Worm (Caenorhabditis elegans) whole organism, L1 larva: ENCODE results near the gene Y47D7A.18.

ENCODE experiments used
- Y116A8C.19 ChIP-seq: sonication (generic microtip); optimal IDR thresholded peaks from 2 replicates; lab custom pipeline; 2016; ENCODE audit warnings: missing compliant biosample characterization, missing genetic modification characterization, borderline replicate concordance
- aha-1 ChIP-seq: fragments of 150-350 bp; optimal IDR thresholded peaks from 2 replicates; lab custom pipeline; 2014; ENCODE audit warnings: missing biosample characterization, missing genetic modification characterization
- aly-2 ChIP-seq: fragments of 150-350 bp; optimal IDR thresholded peaks from 2 replicates; lab custom pipeline; 2014; ENCODE audit warnings: missing biosample characterization, missing genetic modification characterization
- ceh-8 ChIP-seq: fragments of 200-800 bp; sonication (Bioruptor generic); optimal IDR thresholded peaks from 2 replicates; lab custom pipeline; 2018; ENCODE audit warnings: mild to moderate bottlenecking, missing genetic modification characterization, moderate library complexity, missing compliant biosample characterization
- ceh-82 ChIP-seq, 3 experiments: fragments of 150-350 bp in 1 of 3; sonication (generic microtip) in 2 of 3; optimal IDR thresholded peaks; 2 replicates each; lab custom pipeline; 2014 to 2017; ENCODE audit warnings: missing biosample characterization in 3 of 3, missing genetic modification characterization in 3 of 3
- ceh-88 ChIP-seq: fragments of 200-800 bp; sonication (Bioruptor generic); IDR thresholded peaks from 2 replicates; pipeline ENCODE4 v1.3.6; 2022; ENCODE audit warnings: missing genetic modification characterization, missing compliant biosample characterization
- ceh-90 ChIP-seq: sonication (generic microtip); optimal IDR thresholded peaks from 2 replicates; lab custom pipeline; 2016; ENCODE audit warnings: missing genetic modification characterization, missing compliant biosample characterization
- dpl-1 ChIP-seq, 3 experiments: fragments of 150-350 bp in 2 of 3; sonication (generic microtip) in 1 of 3; optimal IDR thresholded peaks; 2 replicates each; lab custom pipeline; 2014 to 2017; ENCODE audit warnings: missing biosample characterization in 3 of 3, missing genetic modification characterization in 3 of 3, missing genetic modification reagents in 3 of 3
- dsc-1 ChIP-seq: sonication (generic microtip); optimal IDR thresholded peaks from 2 replicates; lab custom pipeline; 2016; ENCODE audit warnings: mild to moderate bottlenecking, missing genetic modification characterization, missing compliant biosample characterization
- efl-1 ChIP-seq, 4 experiments: fragments of 150-350 bp; optimal IDR thresholded peaks in 3 of 4; peaks in 1 of 4; 1 replicate in 1 of 4; 2 replicates in 3 of 4; lab custom pipeline; 2014; ENCODE audit warnings: missing biosample characterization in 2 of 4, missing genetic modification characterization in 2 of 4, missing genetic modification reagents in 2 of 4
- efl-3 ChIP-seq: fragments of 200-800 bp; sonication (Bioruptor generic); optimal IDR thresholded peaks from 2 replicates; lab custom pipeline; 2018; ENCODE audit warnings: mild to moderate bottlenecking, missing genetic modification characterization, missing compliant biosample characterization
- egl-27 ChIP-seq, 2 experiments: fragments of 150-350 bp in 1 of 2; sonication (generic microtip); optimal IDR thresholded peaks; 3 replicates each; lab custom pipeline; 2017 to 2018; ENCODE audit warnings: missing biosample characterization in 2 of 2, missing genetic modification characterization in 2 of 2, missing genetic modification reagents in 2 of 2
- elt-3 ChIP-seq, 6 experiments: fragments of 150-350 bp in 1 of 6; sonication (generic microtip); optimal IDR thresholded peaks; 2 replicates each; lab custom pipeline; 2017 to 2018; ENCODE audit warnings: missing biosample characterization in 6 of 6, missing genetic modification characterization in 6 of 6, inconsistent platforms in 1 of 6
- fkh-10 ChIP-seq: sonication (generic microtip); optimal IDR thresholded peaks from 2 replicates; lab custom pipeline; 2017; ENCODE audit warnings: missing biosample characterization, missing genetic modification reagents, missing genetic modification characterization
- fos-1 ChIP-seq: fragments of 150-350 bp; optimal IDR thresholded peaks from 2 replicates; lab custom pipeline; 2014; ENCODE audit warnings: missing biosample characterization, missing genetic modification characterization
- grh-1 ChIP-seq: fragments of 200-800 bp; sonication (Bioruptor generic); IDR thresholded peaks from 2 replicates; pipeline ENCODE4 v1.3.6; 2022; ENCODE audit warnings: missing genetic modification reagents, missing genetic modification characterization, missing compliant biosample characterization
- hpl-2 ChIP-seq: fragments of 150-350 bp; optimal IDR thresholded peaks from 2 replicates; lab custom pipeline; 2014; ENCODE audit warnings: missing biosample characterization, missing genetic modification reagents, missing genetic modification characterization
- isw-1 ChIP-seq: fragments of 200-800 bp; sonication (Bioruptor generic); IDR thresholded peaks from 2 replicates; pipeline ENCODE4 v1.3.6; 2022; ENCODE audit warnings: missing genetic modification characterization, missing compliant biosample characterization
- jun-1 ChIP-seq: fragments of 150-350 bp; optimal IDR thresholded peaks from 2 replicates; lab custom pipeline; 2014; ENCODE audit warnings: missing biosample characterization, missing genetic modification reagents, missing genetic modification characterization
- lin-14 ChIP-seq: fragments of 200-800 bp; sonication (Bioruptor generic); optimal IDR thresholded peaks from 2 replicates; lab custom pipeline; 2018; ENCODE audit warnings: mild to moderate bottlenecking, missing genetic modification characterization, moderate library complexity, missing compliant biosample characterization
- lin-35 ChIP-seq, 2 experiments: fragments of 150-350 bp; optimal IDR thresholded peaks; 2 replicates each; lab custom pipeline; 2014; ENCODE audit warnings: missing biosample characterization in 2 of 2, missing genetic modification characterization in 2 of 2, missing genetic modification reagents in 2 of 2
- lir-3 ChIP-seq: sonication (generic microtip); optimal IDR thresholded peaks from 2 replicates; lab custom pipeline; 2016; ENCODE audit warnings: mild to moderate bottlenecking, missing genetic modification characterization, moderate library complexity, missing compliant biosample characterization; ENCODE audit not compliant: poor library complexity
- lsy-2 ChIP-seq, 2 experiments: fragments of 150-350 bp; optimal IDR thresholded peaks; 2 replicates each; lab custom pipeline; 2014; ENCODE audit warnings: missing biosample characterization in 2 of 2, missing genetic modification characterization in 2 of 2
- mab-9 ChIP-seq: fragments of 200-800 bp; sonication (Bioruptor generic); IDR thresholded peaks from 2 replicates; pipeline ENCODE4 v1.3.6; 2022; ENCODE audit warnings: missing genetic modification reagents, missing genetic modification characterization, missing compliant biosample characterization
- nhr-11 ChIP-seq: fragments of 150-350 bp; optimal IDR thresholded peaks from 2 replicates; lab custom pipeline; 2014; ENCODE audit warnings: missing biosample characterization, missing genetic modification characterization
- nhr-47 ChIP-seq: sonication (generic microtip); optimal IDR thresholded peaks from 2 replicates; lab custom pipeline; 2016; ENCODE audit warnings: mild to moderate bottlenecking, missing genetic modification characterization, moderate library complexity, missing compliant biosample characterization
- nhr-84 ChIP-seq: sonication (generic microtip); optimal IDR thresholded peaks from 2 replicates; lab custom pipeline; 2017; ENCODE audit warnings: missing biosample characterization, missing genetic modification characterization
- nhr-90 ChIP-seq: sonication (generic microtip); optimal IDR thresholded peaks from 2 replicates; lab custom pipeline; 2016; ENCODE audit warnings: mild to moderate bottlenecking, missing genetic modification characterization, missing compliant biosample characterization; ENCODE audit not compliant: poor library complexity
- snpc-4 ChIP-seq: fragments of 150-350 bp; optimal IDR thresholded peaks from 2 replicates; lab custom pipeline; 2014; ENCODE audit warnings: missing biosample characterization, missing genetic modification characterization
- sptf-1 ChIP-seq: fragments of 150-350 bp; optimal IDR thresholded peaks from 2 replicates; lab custom pipeline; 2014; ENCODE audit warnings: missing biosample characterization, missing genetic modification characterization
- swsn-7 ChIP-seq: sonication (generic microtip); optimal IDR thresholded peaks from 2 replicates; lab custom pipeline; 2016; ENCODE audit warnings: missing genetic modification characterization, missing compliant biosample characterization
- tbx-2 ChIP-seq: sonication (generic microtip); optimal IDR thresholded peaks from 2 replicates; lab custom pipeline; 2016; ENCODE audit warnings: missing genetic modification characterization, missing compliant biosample characterization
- unc-130 ChIP-seq: fragments of 150-350 bp; optimal IDR thresholded peaks from 2 replicates; lab custom pipeline; 2017; ENCODE audit warnings: missing biosample characterization, missing genetic modification characterization, inconsistent platforms
- unc-62 ChIP-seq: fragments of 150-350 bp; optimal IDR thresholded peaks from 2 replicates; lab custom pipeline; 2014; ENCODE audit warnings: missing biosample characterization, missing genetic modification reagents, missing genetic modification characterization
- unc-86 ChIP-seq: sonication (generic microtip); optimal IDR thresholded peaks from 2 replicates; lab custom pipeline; 2016; ENCODE audit warnings: missing genetic modification characterization, missing compliant biosample characterization
- unc-98 ChIP-seq: fragments of 200-800 bp; sonication (Bioruptor generic); IDR thresholded peaks from 2 replicates; pipeline ENCODE4 v1.3.6; 2022; ENCODE audit warnings: missing genetic modification characterization, missing compliant biosample characterization
- vab-15 ChIP-seq: sonication (generic microtip); optimal IDR thresholded peaks from 2 replicates; lab custom pipeline; 2017; ENCODE audit warnings: missing genotype, mild to moderate bottlenecking, missing genetic modification characterization, missing compliant biosample characterization
- xbp-1 ChIP-seq: sonication (generic microtip); optimal IDR thresholded peaks from 2 replicates; lab custom pipeline; 2016; ENCODE audit warnings: missing genetic modification characterization, missing compliant biosample characterization
- zag-1 ChIP-seq: fragments of 150-350 bp; optimal IDR thresholded peaks from 2 replicates; lab custom pipeline; 2014; ENCODE audit warnings: missing biosample characterization, missing genetic modification characterization
- ztf-11 ChIP-seq, 2 experiments: sonication (generic microtip); optimal IDR thresholded peaks; 2 replicates each; lab custom pipeline; 2016 to 2017; ENCODE audit warnings: missing genetic modification characterization in 2 of 2, missing biosample characterization in 1 of 2, missing compliant biosample characterization in 1 of 2

Gene Y47D7A.18

DNA sequence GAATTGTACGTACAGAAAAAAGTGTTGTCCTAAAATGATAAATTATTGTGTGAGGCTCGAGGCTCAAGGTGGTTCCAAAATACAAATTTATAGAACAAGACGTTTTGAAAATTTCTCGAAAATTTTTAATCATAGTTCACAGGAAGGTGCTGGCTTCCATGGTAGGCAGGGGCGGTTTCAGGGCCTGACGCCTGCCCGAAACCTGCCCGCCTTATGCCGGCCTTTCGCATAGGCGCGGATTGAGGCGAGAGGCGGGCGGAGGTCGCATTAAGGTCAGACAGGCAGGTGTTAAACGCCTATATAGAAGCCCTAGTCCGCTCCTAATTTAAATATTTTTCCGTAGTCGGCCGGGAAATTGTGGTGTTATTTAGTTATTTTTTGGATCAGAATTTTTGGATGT, 6.5 kb upstream of the Y47D7A.18 start:
- no peak for TF ChIP-seq unc-98 (GFP tag; lab: Robert Waterston, UW)
- no peak for TF ChIP-seq ztf-11 (tag; optimal IDR thresholded peaks at IDR 0.05; lab: Kevin White, UChicago)

DNA sequence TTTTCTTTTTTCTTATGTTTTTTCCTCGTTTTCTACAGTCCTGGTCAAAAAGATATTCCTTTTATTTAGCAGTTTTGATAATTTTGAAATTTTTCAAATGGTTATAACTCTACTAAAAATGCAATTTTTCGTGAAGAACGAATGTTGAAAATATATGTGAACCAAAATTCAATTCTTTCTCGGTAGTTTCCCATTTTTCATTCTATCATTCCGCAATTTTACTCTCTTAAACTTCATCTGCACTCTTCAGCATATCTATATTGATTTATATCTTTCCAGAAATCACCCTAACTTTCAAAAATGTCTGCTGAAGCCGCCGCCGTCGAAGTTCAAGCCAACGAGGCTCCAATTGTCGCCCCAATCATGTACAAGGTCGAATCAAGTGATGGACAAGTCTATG, 5.5 kb upstream of the Y47D7A.18 start, which contains the start of gene skr-7:
TSS of gene skr-7 (plus strand) at position 301 of the 400 bp plus-strand sequence.
- no peak for TF ChIP-seq elt-3 (tag; optimal IDR thresholded peaks at IDR 0.05; lab: Kevin White, UChicago)
- no peak for TF ChIP-seq vab-15 (tag; lab: Kevin White, UChicago)
- no peak for TF ChIP-seq ceh-8
- no peak for TF ChIP-seq lsy-2 (tag; optimal IDR thresholded peaks at IDR 0.05; lab: Kevin White, UChicago)
- TF ChIP-seq isw-1 (GFP tag; lab: Robert Waterston, UW): no peak
- no peak for TF ChIP-seq dpl-1 (GFP tag; optimal IDR thresholded peaks at IDR 0.05; lab: Kevin White, UChicago)
- TF ChIP-seq lir-3 (tag; lab: Kevin White, UChicago): no peak
- TF ChIP-seq fos-1 (tag; lab: Kevin White, UChicago): no peak
- TF ChIP-seq ceh-90 (tag; lab: Kevin White, UChicago): no peak
- TF ChIP-seq ceh-82 (tag; optimal IDR thresholded peaks at IDR 0.05; lab: Kevin White, UChicago): no peak
- TF ChIP-seq unc-62 (GFP tag; lab: Kevin White, UChicago): no peak
- TF ChIP-seq dsc-1 (tag; lab: Kevin White, UChicago): no peak
- TF ChIP-seq grh-1 (GFP tag; lab: Robert Waterston, UW): no peak
- no peak for TF ChIP-seq fkh-10 (GFP tag; lab: Kevin White, UChicago)
- TF ChIP-seq lin-35 (GFP tag; optimal IDR thresholded peaks at IDR 0.05; lab: Kevin White, UChicago): no peak
- TF ChIP-seq jun-1 (tag; lab: Kevin White, UChicago): no peak
- no peak for TF ChIP-seq ceh-88 (GFP tag; lab: Robert Waterston, UW)
- TF ChIP-seq, all 84 proteins: peak for 0

DNA sequence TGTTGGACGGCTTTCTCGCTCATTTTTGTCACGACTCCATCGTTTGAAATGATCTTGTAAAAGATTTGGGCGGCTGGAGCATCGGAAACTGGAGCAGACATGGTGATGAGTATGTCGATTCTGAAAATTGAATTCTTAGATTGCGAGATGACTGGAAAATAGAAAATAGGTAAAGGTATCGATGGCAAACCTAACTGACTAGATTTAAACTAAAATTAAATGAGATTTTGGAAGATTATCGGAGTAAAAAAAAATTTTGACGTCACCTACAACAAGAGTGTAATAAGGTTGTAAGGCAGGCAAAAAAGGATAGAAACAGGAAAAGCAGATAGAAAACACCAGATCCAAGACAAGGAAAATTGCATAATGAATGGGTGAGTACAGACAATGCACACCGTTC, 4.9 kb upstream of the Y47D7A.18 start, which contains the start of gene skr-14:
TSS of gene skr-14 (minus strand) at position 101 of the 400 bp plus-strand sequence.
- TF ChIP-seq hpl-2 (GFP tag; lab: Kevin White, UChicago) (no peak), efl-3 (GFP tag; lab: Kevin White, UChicago) (no peak), nhr-47 (no peak), unc-86 (tag; lab: Kevin White, UChicago) (no peak), lir-3 (tag; lab: Kevin White, UChicago) (no peak), aly-2 (tag; lab: Kevin White, UChicago) (no peak)

DNA sequence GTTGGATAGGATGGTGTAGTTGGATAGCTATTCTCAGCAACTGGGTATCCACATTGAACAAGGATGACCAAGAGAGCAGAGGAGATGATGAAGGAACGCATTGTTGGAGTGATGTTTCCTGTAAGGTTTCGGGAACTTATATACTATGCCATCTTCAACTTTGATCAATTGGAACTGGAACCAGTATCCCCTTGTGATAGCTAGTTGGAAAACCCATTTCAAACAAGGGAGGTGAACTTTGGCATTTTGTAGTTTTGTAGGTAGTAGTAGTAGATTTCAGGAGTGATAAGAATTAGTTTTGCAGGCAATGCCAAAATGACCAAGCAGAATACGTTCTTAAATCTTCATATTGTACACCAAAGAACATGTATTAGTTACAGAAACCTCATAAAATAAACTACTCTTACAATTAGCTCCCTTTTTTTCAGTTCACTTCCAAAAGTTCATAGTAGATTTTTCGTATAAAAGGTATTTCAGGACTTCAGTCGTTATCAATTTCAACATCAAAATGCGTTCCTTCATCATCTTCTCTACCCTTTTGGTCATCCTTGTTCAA, 3.2 kb upstream of the Y47D7A.18 start, which contains the start of the genes Y47D7A.7 and Y47D7A.2:
TSS of gene Y47D7A.7 (minus strand) at position 101 of the 556 bp plus-strand sequence.
TSS of gene Y47D7A.2 (plus strand) at position 506 of the 556 bp plus-strand sequence.
- TF ChIP-seq zag-1 (tag; lab: Kevin White, UChicago) (no peak), egl-27 (tag; optimal IDR thresholded peaks at IDR 0.05; lab: Kevin White, UChicago) (no peak), nhr-11 (tag; lab: Kevin White, UChicago) (no peak), snpc-4 (tag; lab: Kevin White, UChicago) (no peak), swsn-7 (tag; lab: Kevin White, UChicago) (no peak), nhr-84 (tag; lab: Kevin White, UChicago) (no peak), tbx-2 (tag; lab: Kevin White, UChicago) (no peak), ztf-11 (tag; optimal IDR thresholded peaks at IDR 0.05; lab: Kevin White, UChicago) (no peak), lin-14 (GFP tag; lab: Kevin White, UChicago) (no peak), nhr-90 (tag; lab: Kevin White, UChicago) (no peak), Y116A8C.19 (tag; lab: Kevin White, UChicago) (no peak), efl-1 (optimal IDR thresholded peaks at IDR 0.05; lab: Kevin White, UChicago) (no peak), efl-1 (GFP tag; optimal IDR thresholded peaks at IDR 0.05 in 1 of 2; lab: Kevin White, UChicago) (no peak), lir-3 (tag; lab: Kevin White, UChicago) (no peak), sptf-1 (tag; lab: Kevin White, UChicago) (no peak), unc-130 (no peak), lin-35 (GFP tag; optimal IDR thresholded peaks at IDR 0.05; lab: Kevin White, UChicago) (no peak), aha-1 (tag; lab: Kevin White, UChicago) (no peak), lsy-2 (tag; optimal IDR thresholded peaks at IDR 0.05; lab: Kevin White, UChicago) (no peak), xbp-1 (tag; lab: Kevin White, UChicago) (no peak), mab-9 (GFP tag; lab: Robert Waterston, UW) (no peak)
